Worm (Caenorhabditis elegans) whole organism, L3 larva: ENCODE data around the gene cua-1.

Source experiments
- R02D3.7 ChIP-seq: fragments of 150-350 bp; optimal IDR thresholded peaks from 2 replicates; lab custom pipeline; 2014; ENCODE audit warnings: missing biosample characterization, missing genetic modification characterization
- aly-2 ChIP-seq: fragments of 150-350 bp; optimal IDR thresholded peaks from 2 replicates; lab custom pipeline; 2014; ENCODE audit warnings: missing biosample characterization, missing genetic modification characterization
- ama-1 ChIP-seq: fragments of 150-350 bp; optimal IDR thresholded peaks from 2 replicates; lab custom pipeline; 2018
- ceh-16 ChIP-seq: sonication (generic microtip); optimal IDR thresholded peaks from 2 replicates; lab custom pipeline; 2017; ENCODE audit warnings: missing biosample characterization, missing genetic modification characterization
- ceh-28 ChIP-seq: fragments of 150-350 bp; optimal IDR thresholded peaks from 2 replicates; lab custom pipeline; 2014; ENCODE audit warnings: missing biosample characterization, missing genetic modification reagents, missing genetic modification characterization
- ceh-82 ChIP-seq: fragments of 150-350 bp; optimal IDR thresholded peaks from 2 replicates; lab custom pipeline; 2014; ENCODE audit warnings: missing biosample characterization, missing genetic modification characterization
- ceh-9 ChIP-seq: sonication (generic microtip); optimal IDR thresholded peaks from 2 replicates; lab custom pipeline; 2018; ENCODE audit warnings: missing biosample characterization, missing genetic modification characterization
- daf-12 ChIP-seq: fragments of 150-350 bp; optimal IDR thresholded peaks from 2 replicates; lab custom pipeline; 2014; ENCODE audit warnings: missing biosample characterization, missing genetic modification reagents, missing genetic modification characterization
- egl-5 ChIP-seq: fragments of 150-350 bp; optimal IDR thresholded peaks from 2 replicates; lab custom pipeline; 2017; ENCODE audit warnings: missing biosample characterization, missing genetic modification reagents, missing genetic modification characterization, inconsistent platforms
- elt-1 ChIP-seq: fragments of 150-350 bp; optimal IDR thresholded peaks from 2 replicates; lab custom pipeline; 2014; ENCODE audit warnings: missing biosample characterization, missing genetic modification characterization
- elt-3 ChIP-seq, 3 experiments: fragments of 150-350 bp in 1 of 3; sonication (generic microtip) in 2 of 3; optimal IDR thresholded peaks; 2 replicates in 2 of 3; 4 replicates in 1 of 3; lab custom pipeline; 2014 to 2017; ENCODE audit warnings: missing biosample characterization in 3 of 3, missing genetic modification characterization in 3 of 3
- fkh-10 ChIP-seq: sonication (generic microtip); optimal IDR thresholded peaks from 2 replicates; lab custom pipeline; 2017; ENCODE audit warnings: missing biosample characterization, missing genetic modification reagents, missing genetic modification characterization
- fkh-2 ChIP-seq: fragments of 150-350 bp; optimal IDR thresholded peaks from 2 replicates; lab custom pipeline; 2014; ENCODE audit warnings: missing biosample characterization, missing genetic modification reagents, missing genetic modification characterization
- fos-1 ChIP-seq: fragments of 150-350 bp; optimal IDR thresholded peaks from 2 replicates; lab custom pipeline; 2014; ENCODE audit warnings: missing biosample characterization, missing genetic modification characterization
- hmg-11 ChIP-seq: sonication (generic microtip); optimal IDR thresholded peaks from 2 replicates; lab custom pipeline; 2016; ENCODE audit warnings: missing genetic modification characterization, missing compliant biosample characterization
- jun-1 ChIP-seq: fragments of 150-350 bp; optimal IDR thresholded peaks from 2 replicates; lab custom pipeline; 2014; ENCODE audit warnings: missing biosample characterization, missing genetic modification reagents, missing genetic modification characterization
- lin-39 ChIP-seq: fragments of 150-350 bp; optimal IDR thresholded peaks from 2 replicates; lab custom pipeline; 2018; ENCODE audit warnings: missing biosample characterization, missing genetic modification reagents, missing genetic modification characterization
- mdl-1 ChIP-seq: fragments of 150-350 bp; optimal IDR thresholded peaks from 2 replicates; lab custom pipeline; 2014; ENCODE audit warnings: missing biosample characterization, missing genetic modification characterization
- nfya-1 ChIP-seq: sonication (generic microtip); optimal IDR thresholded peaks from 2 replicates; lab custom pipeline; 2017; ENCODE audit warnings: missing genetic modification characterization, mild to moderate bottlenecking, missing compliant biosample characterization, antibody characterized with exemption, moderate library complexity; ENCODE audit not compliant: insufficient read depth
- nhr-11 ChIP-seq: fragments of 150-350 bp; optimal IDR thresholded peaks from 2 replicates; lab custom pipeline; 2014; ENCODE audit warnings: missing biosample characterization, missing genetic modification characterization
- nhr-23 ChIP-seq: fragments of 150-350 bp; optimal IDR thresholded peaks from 2 replicates; lab custom pipeline; 2014; ENCODE audit warnings: missing biosample characterization, missing genetic modification reagents, missing genetic modification characterization
- nhr-25 ChIP-seq: sonication (generic microtip); optimal IDR thresholded peaks from 2 replicates; lab custom pipeline; 2017; ENCODE audit warnings: missing biosample characterization, missing genetic modification characterization
- nhr-67 ChIP-seq: fragments of 150-350 bp; optimal IDR thresholded peaks from 2 replicates; lab custom pipeline; 2014; ENCODE audit warnings: missing biosample characterization, missing genetic modification characterization
- nhr-76 ChIP-seq: fragments of 150-350 bp; sonication (generic microtip); optimal IDR thresholded peaks from 5 replicates; lab custom pipeline; 2014; ENCODE audit warnings: missing biosample characterization, missing genetic modification characterization
- nhr-77 ChIP-seq: fragments of 150-350 bp; optimal IDR thresholded peaks from 2 replicates; lab custom pipeline; 2014; ENCODE audit warnings: missing biosample characterization, missing genetic modification characterization
- pqm-1 ChIP-seq: fragments of 150-350 bp; optimal IDR thresholded peaks from 2 replicates; lab custom pipeline; 2017; ENCODE audit warnings: missing biosample characterization, missing genetic modification characterization, inconsistent platforms
- sea-2 ChIP-seq: fragments of 150-350 bp; sonication (generic microtip); optimal IDR thresholded peaks from 4 replicates; lab custom pipeline; 2014; ENCODE audit warnings: missing biosample characterization, missing genetic modification reagents, missing genetic modification characterization
- skn-1 ChIP-seq: fragments of 150-350 bp; optimal IDR thresholded peaks from 2 replicates; lab custom pipeline; 2014; ENCODE audit warnings: missing biosample characterization, missing genetic modification characterization
- snpc-4 ChIP-seq: fragments of 150-350 bp; optimal IDR thresholded peaks from 2 replicates; lab custom pipeline; 2014; ENCODE audit warnings: missing biosample characterization, missing genetic modification characterization
- tbx-2 ChIP-seq: sonication (generic microtip); optimal IDR thresholded peaks from 2 replicates; lab custom pipeline; 2016; ENCODE audit warnings: mild to moderate bottlenecking, missing genetic modification characterization, missing compliant biosample characterization
- unc-39 ChIP-seq: sonication (generic microtip); optimal IDR thresholded peaks from 4 replicates; lab custom pipeline; 2017; ENCODE audit warnings: missing biosample characterization, missing genetic modification characterization
- unc-62 ChIP-seq: fragments of 150-350 bp; sonication (generic microtip); optimal IDR thresholded peaks from 4 replicates; lab custom pipeline; 2014; ENCODE audit warnings: missing biosample characterization, missing genetic modification reagents, missing genetic modification characterization
- ztf-4 ChIP-seq: fragments of 150-350 bp; optimal IDR thresholded peaks from 2 replicates; lab custom pipeline; 2014; ENCODE audit warnings: missing biosample characterization, missing genetic modification characterization

Gene cua-1

DNA sequence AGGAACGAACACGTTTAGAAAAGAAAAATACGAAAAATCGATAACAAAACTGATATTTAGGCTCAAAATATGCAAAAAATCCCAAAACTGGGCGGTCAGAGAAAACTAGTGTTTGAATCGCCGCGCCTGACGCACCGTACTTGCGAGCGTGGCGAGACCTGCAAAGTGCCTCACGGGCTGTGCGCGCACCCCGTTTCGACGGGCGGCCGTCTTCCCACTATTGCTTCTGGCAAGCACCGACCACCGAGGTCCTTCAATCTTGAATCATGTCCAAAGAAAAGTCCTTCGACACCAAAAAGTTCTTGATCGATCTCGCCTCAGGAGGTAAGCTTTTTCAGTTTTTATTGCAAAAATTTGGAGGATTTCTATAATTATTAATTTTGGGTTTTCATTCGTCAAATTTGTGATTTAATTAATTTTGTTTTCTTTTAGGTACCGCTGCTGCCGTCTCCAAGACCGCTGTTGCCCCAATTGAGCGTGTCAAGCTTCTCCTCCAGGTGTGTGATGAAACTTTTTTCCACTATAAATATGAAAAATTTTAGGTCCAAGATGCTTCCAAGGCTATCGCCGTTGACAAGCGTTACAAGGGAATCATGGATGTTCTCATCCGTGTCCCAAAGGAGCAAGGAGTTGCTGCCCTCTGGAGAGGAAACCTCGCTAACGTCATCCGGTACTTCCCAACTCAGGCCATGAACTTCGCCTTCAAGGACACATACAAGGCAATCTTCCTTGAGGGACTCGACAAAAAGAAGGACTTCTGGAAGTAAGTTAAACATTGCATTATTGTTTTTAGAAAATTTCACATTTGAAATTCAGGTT, 8.1 kb upstream of the cua-1 start, which contains the start of gene ant-1.1 (continued):
- TF ChIP-seq ceh-16 (tag; lab: Kevin White, UChicago) (peak; percentile 33), nhr-11 (tag; lab: Kevin White, UChicago) (peak; percentile 59), ceh-28 (peak; percentile 92), egl-5 (tag; lab: Kevin White, UChicago) (no peak), snpc-4 (peak; percentile 65), elt-3 (tag; optimal IDR thresholded peaks at IDR 0.05; lab: Kevin White, UChicago) (peak in 1 of 3 experiments; percentile 51), nhr-23 (tag; lab: Kevin White, UChicago) (peak; percentile 92), ceh-9 (tag; lab: Kevin White, UChicago) (no peak), daf-12 (tag; lab: Kevin White, UChicago) (no peak), hmg-11 (tag; lab: Kevin White, UChicago) (peak; percentile 71), ztf-4 (tag; lab: Kevin White, UChicago) (peak; percentile 32), lin-39 (peak; percentile 98), nhr-67 (tag; lab: Kevin White, UChicago) (no peak)

DNA sequence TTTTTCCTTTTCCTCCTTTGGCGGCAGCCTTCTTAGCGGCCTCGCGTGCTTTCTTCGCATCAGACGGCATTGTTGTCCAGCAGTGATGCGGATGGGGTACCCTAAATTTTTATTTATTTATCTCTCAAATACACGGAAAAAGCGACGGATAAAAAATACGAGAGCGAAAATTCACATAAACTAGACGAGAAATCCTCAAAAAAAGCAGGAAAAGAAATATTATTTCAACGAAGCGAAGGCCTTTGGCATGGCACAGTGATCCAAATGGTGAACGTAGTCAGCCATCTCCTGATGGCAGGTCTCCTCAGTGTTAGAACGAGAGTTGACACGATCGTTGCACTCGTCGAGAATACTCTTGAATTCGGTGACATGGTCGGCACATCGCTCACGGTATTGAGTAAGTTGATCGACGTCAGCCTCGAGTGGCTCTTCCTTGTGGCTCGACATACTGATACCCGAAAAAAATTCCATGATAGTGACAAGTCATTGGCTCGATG, 7.1 kb upstream of the cua-1 start, which contains the start of the genes abcf-2 and T27E9.2:
Gene abcf-2 (minus strand): TSS at position 101 of the 497 bp plus-strand sequence.
Gene T27E9.2 (minus strand): TSS at position 447 of the 497 bp plus-strand sequence.
- no peak for TF ChIP-seq aly-2
- TF ChIP-seq nhr-76 (tag; lab: Kevin White, UChicago), result no peak
- TF ChIP-seq R02D3.7 (tag; lab: Kevin White, UChicago), result no peak
- TF ChIP-seq skn-1 (tag; lab: Kevin White, UChicago), result no peak
- no peak for TF ChIP-seq ceh-9 (tag; lab: Kevin White, UChicago)
- TF ChIP-seq, all 47 proteins: peak for 0

DNA sequence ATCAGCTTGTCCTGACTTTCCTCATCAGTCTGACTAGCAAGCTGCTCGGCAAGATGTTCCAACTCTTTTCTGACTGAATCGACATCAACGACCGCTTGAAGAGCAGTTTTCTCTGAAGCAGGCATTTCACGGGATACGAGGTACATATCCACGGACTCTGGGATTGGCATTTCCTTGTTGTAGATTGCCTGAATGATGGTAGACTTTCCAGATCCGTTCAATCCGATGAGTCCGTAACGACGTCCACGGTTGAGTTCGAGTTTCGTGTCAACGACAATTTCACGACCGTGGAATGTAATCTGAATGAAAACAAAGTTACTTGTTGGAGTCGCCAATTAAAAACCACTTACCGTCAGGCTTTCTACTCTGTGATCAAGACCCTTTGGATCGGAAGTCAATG, 6.4 kb upstream of the cua-1 start:
- no peak for TF ChIP-seq tbx-2
- TF ChIP-seq nhr-25 (tag; lab: Kevin White, UChicago), result no peak
- TF ChIP-seq fkh-2, result no peak
- no peak for TF ChIP-seq nhr-23 (tag; lab: Kevin White, UChicago)
- no peak for TF ChIP-seq nhr-77 (tag; lab: Kevin White, UChicago)
- no peak for TF ChIP-seq unc-62
- no peak for TF ChIP-seq fos-1 (tag; lab: Kevin White, UChicago)
- TF ChIP-seq R02D3.7 (tag; lab: Kevin White, UChicago), result no peak
- no peak for TF ChIP-seq elt-3 (tag; optimal IDR thresholded peaks at IDR 0.05; lab: Kevin White, UChicago)
- no peak for TF ChIP-seq nhr-76 (tag; lab: Kevin White, UChicago)
- TF ChIP-seq pqm-1 (tag; lab: Kevin White, UChicago), result no peak
- TF ChIP-seq jun-1, result no peak
- TF ChIP-seq ama-1 (lab: Kevin White, UChicago), result no peak

DNA sequence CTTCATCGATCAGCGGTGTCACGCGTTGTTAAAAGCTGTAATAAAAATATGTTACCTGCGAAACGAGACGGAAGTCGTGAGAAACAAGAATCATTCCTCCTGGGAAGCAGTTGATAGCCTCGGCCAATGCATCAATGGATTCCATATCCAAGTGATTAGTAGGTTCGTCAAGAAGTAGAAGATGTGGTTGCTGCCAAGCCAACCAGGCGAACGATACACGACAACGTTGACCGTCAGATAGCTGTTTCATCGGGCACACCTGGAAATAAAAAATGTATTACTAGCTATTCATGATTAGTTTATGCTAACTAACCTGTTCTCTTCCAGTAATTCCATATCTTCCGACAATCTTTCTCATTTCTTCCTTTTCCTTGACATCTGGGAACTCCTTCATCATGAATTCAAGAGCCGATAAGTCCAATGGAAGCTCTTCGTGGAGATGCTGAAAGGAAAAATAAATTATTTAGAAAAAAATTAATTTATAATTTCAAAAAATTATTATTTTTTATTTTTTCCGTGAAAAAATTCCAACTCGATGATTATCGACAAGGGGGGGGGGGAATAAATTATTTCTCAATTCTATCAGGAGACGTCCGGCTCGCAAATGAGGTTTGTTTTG, 4.0 kb upstream of the cua-1 start, which contains the start of gene tag-164:
Gene tag-164 (plus strand): TSS at position 569 of the 619 bp plus-strand sequence.
- no peak for TF ChIP-seq tbx-2
- no peak for TF ChIP-seq elt-1 (tag; lab: Kevin White, UChicago)
- no peak for TF ChIP-seq sea-2 (GFP tag; lab: Kevin White, UChicago)
- no peak for TF ChIP-seq ceh-82 (tag; lab: Kevin White, UChicago)
- TF ChIP-seq lin-39, result no peak
- no peak for TF ChIP-seq ceh-9 (tag; lab: Kevin White, UChicago)
- TF ChIP-seq nfya-1 (tag; lab: Kevin White, UChicago), result no peak
- no peak for TF ChIP-seq mdl-1 (tag; lab: Kevin White, UChicago)
- no peak for TF ChIP-seq fkh-10 (GFP tag; lab: Kevin White, UChicago)
- no peak for TF ChIP-seq egl-5 (tag; lab: Kevin White, UChicago)
- TF ChIP-seq aly-2, result no peak
- TF ChIP-seq hmg-11 (tag; lab: Kevin White, UChicago), result no peak
- TF ChIP-seq ceh-16 (tag; lab: Kevin White, UChicago), result no peak
- no peak for TF ChIP-seq fkh-2
- TF ChIP-seq jun-1, result no peak
- TF ChIP-seq unc-39 (tag; lab: Kevin White, UChicago), result no peak
- TF ChIP-seq ztf-4 (tag; lab: Kevin White, UChicago), result no peak
